Fruit fly (Drosophila melanogaster) whole organism, embryonic: Measurements from ENCODE around the gene unc-13.

Experiments
- Atf-2 ChIP-seq: fragments of 200-800 bp; sonication (Bioruptor generic); optimal IDR thresholded peaks from 2 replicates; lab custom pipeline; 2016; ENCODE audit warnings: missing biosample characterization, missing genetic modification characterization
- Awh ChIP-seq: fragments of 200-800 bp; sonication (Bioruptor generic); IDR thresholded peaks from 2 replicates; pipeline ENCODE4, ENCODE4 v1.3.6; 2022; ENCODE audit warnings: missing biosample characterization, missing genetic modification characterization
- BEAF-32 ChIP-seq: fragments of 200-800 bp; sonication (Bioruptor generic); optimal IDR thresholded peaks from 3 replicates; lab custom pipeline; 2017; ENCODE audit warnings: missing biosample characterization, missing genetic modification characterization, mild to moderate bottlenecking, moderate library complexity, missing genetic modification reagents
- CG12071 ChIP-seq: fragments of 200-800 bp; sonication (Bioruptor generic); optimal IDR thresholded peaks from 3 replicates; lab custom pipeline; 2018; ENCODE audit warnings: missing biosample characterization, mild to moderate bottlenecking, missing genetic modification characterization
- CG12104 ChIP-seq: fragments of 200-800 bp; sonication (Bioruptor generic); optimal IDR thresholded peaks from 3 replicates; lab custom pipeline; 2016; ENCODE audit warnings: missing biosample characterization, missing genetic modification characterization
- CG12942 ChIP-seq: fragments of 200-800 bp; sonication (Bioruptor generic); optimal IDR thresholded peaks from 3 replicates; lab custom pipeline; 2016; ENCODE audit warnings: missing biosample characterization, missing genetic modification characterization
- CG13424 ChIP-seq: fragments of 200-800 bp; sonication (Bioruptor generic); optimal IDR thresholded peaks from 2 replicates; lab custom pipeline; 2019; ENCODE audit warnings: missing biosample characterization, mild to moderate bottlenecking, missing genetic modification characterization, moderate library complexity
- CG17186 ChIP-seq: fragments of 200-800 bp; sonication (Bioruptor generic); optimal IDR thresholded peaks from 3 replicates; lab custom pipeline; 2017; ENCODE audit warnings: missing biosample characterization, missing genetic modification reagents, missing genetic modification characterization
- CG17328 ChIP-seq: fragments of 200-800 bp; sonication (Bioruptor generic); IDR thresholded peaks from 2 replicates; pipeline ENCODE4 v1.3.6; 2022; ENCODE audit warnings: missing biosample characterization, missing genetic modification characterization
- CG2678 ChIP-seq: fragments of 200-800 bp; sonication (Bioruptor generic); optimal IDR thresholded peaks from 3 replicates; lab custom pipeline; 2019; ENCODE audit warnings: missing biosample characterization, mild to moderate bottlenecking, missing genetic modification characterization, moderate library complexity
- CG31388 ChIP-seq: fragments of 200-800 bp; sonication (Bioruptor generic); optimal IDR thresholded peaks from 2 replicates; lab custom pipeline; 2016; ENCODE audit warnings: missing biosample characterization, missing genetic modification characterization
- CG33557 ChIP-seq: fragments of 200-800 bp; sonication (Bioruptor generic); optimal IDR thresholded peaks from 2 replicates; lab custom pipeline; 2019; ENCODE audit warnings: missing biosample characterization, mild to moderate bottlenecking, missing genetic modification characterization, moderate library complexity
- CG4328 ChIP-seq: fragments of 200-800 bp; sonication (Bioruptor generic); optimal IDR thresholded peaks from 3 replicates; lab custom pipeline; 2017; ENCODE audit warnings: missing biosample characterization, missing genetic modification reagents, missing genetic modification characterization
- CG43689 ChIP-seq: fragments of 200-800 bp; sonication (Bioruptor generic); IDR thresholded peaks from 2 replicates; pipeline ENCODE4 v1.3.6; 2022; ENCODE audit warnings: missing biosample characterization, missing genetic modification characterization
- CG6765 ChIP-seq: fragments of 200-800 bp; sonication (Bioruptor generic); optimal IDR thresholded peaks from 3 replicates; lab custom pipeline; 2017; ENCODE audit warnings: missing biosample characterization, mild to moderate bottlenecking, missing genetic modification characterization
- CG6791 ChIP-seq: fragments of 200-800 bp; sonication (Bioruptor generic); IDR thresholded peaks from 3 replicates; pipeline ENCODE4 v1.3.6; 2022; ENCODE audit warnings: missing biosample characterization, missing genetic modification characterization; ENCODE audit not compliant: partially characterized antibody
- CG7556 ChIP-seq: fragments of 200-800 bp; sonication (Bioruptor generic); optimal IDR thresholded peaks from 2 replicates; lab custom pipeline; 2017; ENCODE audit warnings: missing biosample characterization, mild to moderate bottlenecking, missing genetic modification characterization
- CG8089 ChIP-seq: fragments of 200-800 bp; sonication (Bioruptor generic); optimal IDR thresholded peaks from 3 replicates; lab custom pipeline; 2016; ENCODE audit warnings: missing biosample characterization, missing genetic modification characterization
- CG8944 ChIP-seq: fragments of 200-800 bp; sonication (Bioruptor generic); optimal IDR thresholded peaks from 3 replicates; lab custom pipeline; 2016; ENCODE audit warnings: missing biosample characterization, missing genetic modification characterization
- CG9932 ChIP-seq: fragments of 200-800 bp; sonication (Bioruptor generic); IDR thresholded peaks from 2 replicates; pipeline ENCODE4 v1.3.6; 2022; ENCODE audit warnings: missing biosample characterization, missing genetic modification characterization
- CHES-1-like ChIP-seq: fragments of 200-800 bp; sonication (Bioruptor generic); optimal IDR thresholded peaks from 2 replicates; lab custom pipeline; 2016; ENCODE audit warnings: missing biosample characterization, missing genetic modification characterization
- D19B ChIP-seq: fragments of 200-800 bp; sonication (Bioruptor generic); optimal IDR thresholded peaks from 2 replicates; lab custom pipeline; 2017; ENCODE audit warnings: missing biosample characterization, mild to moderate bottlenecking, missing genetic modification characterization
- GATAe ChIP-seq: fragments of 200-800 bp; sonication (Bioruptor generic); conservative IDR thresholded peaks from 2 replicates; pipeline ENCODE4 v1.3.6; 2022; ENCODE audit warnings: missing biosample characterization, missing genetic modification characterization
- Lpt ChIP-seq: fragments of >200 bp; optimal IDR thresholded peaks from 2 replicates; lab custom pipeline; 2018; ENCODE audit warnings: missing biosample characterization, missing genetic modification characterization
- MBD-R2 ChIP-seq: fragments of 200-800 bp; sonication (Bioruptor generic); IDR thresholded peaks from 2 replicates; pipeline ENCODE4 v1.3.6; 2022; ENCODE audit warnings: missing biosample characterization, missing genetic modification characterization
- NK7.1 ChIP-seq: fragments of 200-800 bp; sonication (Bioruptor generic); optimal IDR thresholded peaks from 3 replicates; lab custom pipeline; 2016; ENCODE audit warnings: missing biosample characterization, missing genetic modification characterization
- Neu2 ChIP-seq: fragments of 200-800 bp; sonication (Bioruptor generic); optimal IDR thresholded peaks from 3 replicates; lab custom pipeline; 2016; ENCODE audit warnings: missing biosample characterization, missing genetic modification characterization, borderline replicate concordance
- Nf-YA ChIP-seq: fragments of 200-800 bp; sonication (Bioruptor generic); IDR thresholded peaks from 2 replicates; pipeline ENCODE4 v1.3.6; 2022; ENCODE audit warnings: missing biosample characterization, missing genetic modification characterization
- Optix ChIP-seq: fragments of 200-800 bp; sonication (Bioruptor generic); IDR thresholded peaks from 3 replicates; pipeline ENCODE4 v1.3.6; 2022; ENCODE audit warnings: missing biosample characterization, missing genetic modification characterization
- PHDP ChIP-seq: fragments of 200-800 bp; sonication (Bioruptor generic); optimal IDR thresholded peaks from 3 replicates; lab custom pipeline; 2018; ENCODE audit warnings: missing biosample characterization, mild to moderate bottlenecking, missing genetic modification characterization, moderate library complexity
- Xbp1 ChIP-seq: fragments of 200-800 bp; sonication (Bioruptor generic); optimal IDR thresholded peaks from 3 replicates; lab custom pipeline; 2016; ENCODE audit warnings: missing biosample characterization, mild to moderate bottlenecking, missing genetic modification characterization
- abd-A ChIP-seq: fragments of 200-800 bp; sonication (Bioruptor generic); optimal IDR thresholded peaks from 3 replicates; lab custom pipeline; 2019; ENCODE audit warnings: missing biosample characterization, mild to moderate bottlenecking, missing genetic modification characterization, moderate library complexity
- ash1 ChIP-seq: fragments of 200-800 bp; sonication (Bioruptor generic); optimal IDR thresholded peaks from 2 replicates; lab custom pipeline; 2018; ENCODE audit warnings: missing biosample characterization, mild to moderate bottlenecking, missing genetic modification characterization
- bigmax ChIP-seq: fragments of 200-800 bp; sonication (Bioruptor generic); optimal IDR thresholded peaks from 2 replicates; lab custom pipeline; 2018; ENCODE audit warnings: missing biosample characterization, mild to moderate bottlenecking, missing genetic modification characterization
- ci ChIP-seq: fragments of 200-800 bp; sonication (Bioruptor generic); IDR thresholded peaks from 3 replicates; pipeline ENCODE4 v1.3.6; 2022; ENCODE audit warnings: missing biosample characterization, missing genetic modification characterization
- dmrt99B ChIP-seq: fragments of 200-800 bp; sonication (Bioruptor generic); optimal IDR thresholded peaks from 2 replicates; lab custom pipeline; 2018; ENCODE audit warnings: missing biosample characterization, mild to moderate bottlenecking, missing genetic modification characterization, moderate library complexity
- hth ChIP-seq: fragments of >200 bp; optimal IDR thresholded peaks from 2 replicates; lab custom pipeline; 2017; ENCODE audit warnings: inconsistent platforms
- jumu ChIP-seq: fragments of 200-800 bp; sonication (Bioruptor generic); optimal IDR thresholded peaks from 3 replicates; lab custom pipeline; 2016; ENCODE audit warnings: missing biosample characterization, missing genetic modification characterization
- klu ChIP-seq: fragments of 200-800 bp; sonication (Bioruptor generic); IDR thresholded peaks from 2 replicates; pipeline ENCODE4 v1.3.6; 2022; ENCODE audit warnings: missing biosample characterization, missing genetic modification characterization
- mam ChIP-seq: fragments of 200-800 bp; sonication (Bioruptor generic); optimal IDR thresholded peaks from 3 replicates; lab custom pipeline; 2016; ENCODE audit warnings: missing biosample characterization, missing genetic modification characterization
- nerfin-2 ChIP-seq: fragments of 200-800 bp; sonication (Bioruptor generic); IDR thresholded peaks from 2 replicates; pipeline ENCODE4 v1.3.6; 2022; ENCODE audit warnings: missing biosample characterization, missing genetic modification characterization; ENCODE audit not compliant: partially characterized antibody
- odd ChIP-seq: fragments of 200-800 bp; sonication (Bioruptor generic); optimal IDR thresholded peaks from 2 replicates; lab custom pipeline; 2017; ENCODE audit warnings: missing biosample characterization, mild to moderate bottlenecking, missing genetic modification characterization
- pb ChIP-seq: fragments of 200-800 bp; sonication (Bioruptor generic); optimal IDR thresholded peaks from 3 replicates; lab custom pipeline; 2016; ENCODE audit warnings: missing biosample characterization, missing genetic modification characterization
- prd ChIP-seq, 3 experiments: fragments of >200 bp in 2 of 3; fragments of 200-800 bp in 1 of 3; sonication (Bioruptor generic) in 1 of 3; optimal IDR thresholded peaks in 2 of 3; IDR thresholded peaks in 1 of 3; 2 replicates in 2 of 3; 3 replicates in 1 of 3; pipeline versions ENCODE4 v1.3.6 to Lab custom; 2017 to 2022; ENCODE audit warnings: missing biosample characterization in 1 of 3, missing genetic modification characterization in 1 of 3
- pum ChIP-seq: fragments of 200-800 bp; sonication (Bioruptor generic); optimal IDR thresholded peaks from 2 replicates; lab custom pipeline; 2016; ENCODE audit warnings: missing biosample characterization, missing genetic modification characterization
- seq ChIP-seq: fragments of 200-800 bp; sonication (Bioruptor generic); IDR thresholded peaks from 2 replicates; pipeline ENCODE4 v1.3.6; 2022; ENCODE audit warnings: missing biosample characterization, missing genetic modification characterization
- slbo ChIP-seq: fragments of 200-800 bp; sonication (Bioruptor generic); IDR thresholded peaks from 2 replicates; pipeline ENCODE4 v1.3.6; 2022; ENCODE audit warnings: missing biosample characterization, missing genetic modification characterization
- tin ChIP-seq: fragments of 200-800 bp; sonication (Bioruptor generic); optimal IDR thresholded peaks from 3 replicates; lab custom pipeline; 2016; ENCODE audit warnings: missing biosample characterization, missing genetic modification characterization
- trem ChIP-seq: fragments of 200-800 bp; optimal IDR thresholded peaks from 3 replicates; lab custom pipeline; 2019; ENCODE audit warnings: missing biosample characterization, mild to moderate bottlenecking, missing genetic modification characterization, moderate library complexity
- tx ChIP-seq: fragments of 200-800 bp; sonication (Bioruptor generic); optimal IDR thresholded peaks from 2 replicates; lab custom pipeline; 2016; ENCODE audit warnings: missing biosample characterization, missing genetic modification characterization

Gene unc-13

dm6 chr4:866437-867216 is 45.5 kb downstream of the unc-13 start, which contains the start of gene Gyf (continued):
- TF ChIP-seq CG12104 (no peak), ash1 (GFP tag; lab: Kevin White, UChicago) (no peak), jumu (peak; percentile 37), bigmax (GFP tag; lab: Kevin White, UChicago) (peak; percentile 93), CG13424 (tag; lab: Kevin White, UChicago) (no peak), CG7556 (GFP tag; lab: Kevin White, UChicago) (no peak), Nf-YA (GFP tag; lab: Robert Waterston, UW) (no peak), prd (optimal IDR thresholded peaks at IDR 0.05; lab: Kevin White, UChicago) (no peak), prd (GFP tag; IDR thresholded peaks at IDR 0.05; lab: Robert Waterston, UW) (no peak), pb (no peak), CG4328 (no peak), CG2678 (tag; lab: Kevin White, UChicago) (no peak), slbo (GFP tag; lab: Robert Waterston, UW) (no peak), Neu2 (GFP tag; lab: Kevin White, UChicago) (no peak), CG6765 (GFP tag; lab: Kevin White, UChicago) (no peak), CG12071 (GFP tag; lab: Kevin White, UChicago) (no peak), NK7.1 (GFP tag; lab: Kevin White, UChicago) (no peak), Awh (no peak), PHDP (tag; lab: Kevin White, UChicago) (no peak), Atf-2 (GFP tag; lab: Kevin White, UChicago) (no peak), abd-A (tag; lab: Kevin White, UChicago) (no peak), BEAF-32 (peak; percentile 64), pum (GFP tag; lab: Kevin White, UChicago) (no peak), CG17186 (no peak), mam (GFP tag; lab: Kevin White, UChicago) (peak; percentile 49), GATAe (GFP tag; lab: Robert Waterston, UW) (no peak), CG17328 (GFP tag; lab: Robert Waterston, UW) (no peak), hth (lab: Kevin White, UChicago) (no peak), CG43689 (GFP tag; lab: Robert Waterston, UW) (no peak), CG8944 (GFP tag; lab: Kevin White, UChicago) (peak; percentile 52), nerfin-2 (GFP tag; lab: Robert Waterston, UW) (no peak), CG8089 (peak; percentile 86), Lpt (no peak), CG12942 (GFP tag; lab: Kevin White, UChicago) (peak; percentile 24), ci (no peak), Xbp1 (GFP tag; lab: Kevin White, UChicago) (peak; percentile 50), CG31388 (no peak), tx (GFP tag; lab: Kevin White, UChicago) (no peak), CG9932 (GFP tag; lab: Robert Waterston, UW) (no peak), tin (GFP tag; lab: Kevin White, UChicago) (no peak), odd (no peak), seq (GFP tag; lab: Robert Waterston, UW) (no peak), CHES-1-like (GFP tag; lab: Kevin White, UChicago) (peak; percentile 40), dmrt99B (tag; lab: Kevin White, UChicago) (no peak), MBD-R2 (GFP tag; lab: Robert Waterston, UW) (peak; percentile 64), D19B (GFP tag; lab: Kevin White, UChicago) (peak; percentile 9), Optix (no peak), klu (GFP tag; lab: Robert Waterston, UW) (no peak), CG6791 (GFP tag; lab: Robert Waterston, UW) (no peak), trem (tag; lab: Kevin White, UChicago) (peak; percentile 40), CG33557 (peak; percentile 13)
